Worm (Caenorhabditis elegans): ENCODE measurements around the gene F26A10.2.

DNA sequence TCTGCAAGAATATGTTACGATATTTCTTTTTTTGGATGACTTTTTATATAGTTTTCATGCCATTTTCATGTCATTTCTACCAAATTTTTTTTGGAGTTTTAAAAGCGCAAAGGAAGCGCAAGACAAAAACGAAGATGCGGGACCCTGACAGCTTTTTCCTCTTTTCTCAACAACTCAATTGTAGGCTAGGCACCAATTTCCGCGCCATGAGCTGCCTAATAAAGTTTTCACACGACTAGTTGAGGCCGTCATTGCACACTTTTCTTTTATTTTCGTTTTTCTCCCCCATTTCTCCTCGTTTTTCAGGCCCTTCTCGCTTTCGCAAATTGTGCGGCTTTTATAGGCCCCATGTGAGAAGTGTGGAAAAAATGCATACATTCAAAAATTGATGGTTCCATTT is 34.6 kb upstream of the F26A10.2 start:
- no peak for TF ChIP-seq hlh-30 (tag; optimal IDR thresholded peaks at IDR 0.05; ENCODE audit: insufficient read depth)
- no peak for TF ChIP-seq ets-4 (tag; optimal IDR thresholded peaks at IDR 0.05)
- no peak for TF ChIP-seq fkh-10 (GFP tag; optimal IDR thresholded peaks at IDR 0.05)
- TF ChIP-seq nfya-1 (tag; optimal IDR thresholded peaks at IDR 0.05), result no peak
- no peak for TF ChIP-seq elt-4 (tag; optimal IDR thresholded peaks at IDR 0.05)

Data from whole organism, late embryonic.